Fruit fly (Drosophila melanogaster): ENCODE results near the gene CG6983.

Gene CG6983

DNA sequence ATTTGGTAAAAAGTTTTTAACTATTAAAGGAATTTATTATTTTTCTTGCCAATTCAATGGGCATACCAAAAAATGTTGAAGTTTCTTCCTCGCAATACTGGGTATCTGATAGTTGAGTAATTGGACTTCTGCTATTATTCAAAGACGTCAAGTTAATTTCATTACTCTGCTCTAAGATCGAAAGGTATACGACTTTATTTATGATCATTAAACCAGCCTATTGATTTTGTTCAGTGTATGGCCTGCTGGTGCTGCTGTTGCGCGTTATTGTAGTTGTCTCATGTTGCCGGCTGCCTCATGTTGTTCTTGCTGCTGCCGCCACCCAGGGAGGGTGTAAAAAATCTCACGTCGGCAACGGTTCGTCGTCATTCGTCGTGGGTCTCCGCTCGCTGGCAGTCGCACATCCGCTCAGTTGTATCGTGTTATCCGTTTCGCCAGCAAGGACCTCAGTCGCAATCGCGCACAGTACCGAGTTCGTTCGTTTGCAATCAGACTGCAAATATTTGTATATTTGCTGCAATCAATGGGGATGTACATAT is 53.5 kb downstream of the CG6983 start, which contains the start of gene CG7120:
CG7120 (plus strand) TSS at position 371 of the 539 bp plus-strand sequence.
- TF ChIP-seq Hr96 (GFP tag; optimal IDR thresholded peaks at IDR 0.05) (peak; percentile 8), CG7045 (GFP tag; optimal IDR thresholded peaks at IDR 0.05) (no peak), cic (GFP tag; optimal IDR thresholded peaks at IDR 0.05) (peak; percentile 2), Crg-1 (GFP tag; optimal IDR thresholded peaks at IDR 0.05) (no peak), CG12768 (GFP tag; optimal IDR thresholded peaks at IDR 0.05) (no peak)

DNA sequence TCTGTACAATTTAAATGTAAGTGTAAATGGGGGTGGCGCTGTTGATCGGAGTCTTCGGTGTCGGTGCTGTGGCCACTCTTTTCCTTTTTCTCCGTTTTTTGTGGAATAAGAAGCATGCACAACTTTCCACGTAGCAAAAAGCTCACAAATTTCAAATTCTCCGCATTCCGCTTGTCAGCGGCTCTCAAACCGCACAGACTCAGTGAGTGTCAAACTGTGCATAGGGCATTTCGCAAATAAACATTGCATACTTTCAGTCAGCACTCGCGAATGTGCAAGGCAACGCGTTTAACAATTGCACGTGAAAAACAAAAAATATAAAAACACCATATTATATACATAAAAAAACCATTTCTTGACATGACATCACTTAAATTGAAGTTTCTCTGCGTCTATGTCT is 54.2 kb downstream of the CG6983 start:
- TF ChIP-seq ovo (GFP tag; optimal IDR thresholded peaks at IDR 0.05): no peak
- no peak for TF ChIP-seq CG11617 (GFP tag; optimal IDR thresholded peaks at IDR 0.05)
- TF ChIP-seq bab1 (GFP tag; optimal IDR thresholded peaks at IDR 0.05): no peak
- no peak for TF ChIP-seq CG5204 (GFP tag; optimal IDR thresholded peaks at IDR 0.05)
- no peak for TF ChIP-seq CG12768 (GFP tag; optimal IDR thresholded peaks at IDR 0.05)

DNA sequence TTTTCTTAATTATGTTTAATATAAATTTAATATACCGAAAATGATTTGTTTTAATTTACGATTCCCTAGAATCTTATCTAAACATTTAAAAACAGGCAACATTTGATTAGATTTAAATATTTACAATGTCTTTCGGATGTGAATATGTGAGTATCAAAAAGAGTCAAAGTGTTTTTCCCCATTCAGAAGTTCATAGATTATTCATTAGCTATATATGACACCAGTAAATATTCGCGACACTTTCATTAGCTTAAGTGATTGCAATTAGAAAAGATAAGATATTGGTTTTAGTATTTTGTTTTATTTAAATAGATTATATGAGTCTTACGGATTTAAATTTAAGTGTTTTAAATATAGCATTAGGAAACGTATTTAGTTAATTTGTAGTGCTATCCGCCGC is 55.0 kb downstream of the CG6983 start:
- no peak for TF ChIP-seq CG11617 (GFP tag; optimal IDR thresholded peaks at IDR 0.05)
- TF ChIP-seq CG33017 (tag; optimal IDR thresholded peaks at IDR 0.05): no peak
- TF ChIP-seq bab1 (GFP tag; optimal IDR thresholded peaks at IDR 0.05): no peak
- TF ChIP-seq toe (GFP tag; optimal IDR thresholded peaks at IDR 0.05): no peak
- no peak for TF ChIP-seq tj (GFP tag; optimal IDR thresholded peaks at IDR 0.05)

- no peak for TF ChIP-seq CG7101 (tag; optimal IDR thresholded peaks at IDR 0.05)
- no peak for TF ChIP-seq bab1 (GFP tag; optimal IDR thresholded peaks at IDR 0.05)
Measured at dm6 chr3L:8393549-8393948, 55.6 kb downstream of the CG6983 start, which contains the start of gene Jon66Cii. Gene Jon66Cii (minus strand): TSS chr3L:8393649.

Data from whole organism, adult.